Worm (Caenorhabditis elegans): ENCODE data around the gene K12H6.9.

DNA sequence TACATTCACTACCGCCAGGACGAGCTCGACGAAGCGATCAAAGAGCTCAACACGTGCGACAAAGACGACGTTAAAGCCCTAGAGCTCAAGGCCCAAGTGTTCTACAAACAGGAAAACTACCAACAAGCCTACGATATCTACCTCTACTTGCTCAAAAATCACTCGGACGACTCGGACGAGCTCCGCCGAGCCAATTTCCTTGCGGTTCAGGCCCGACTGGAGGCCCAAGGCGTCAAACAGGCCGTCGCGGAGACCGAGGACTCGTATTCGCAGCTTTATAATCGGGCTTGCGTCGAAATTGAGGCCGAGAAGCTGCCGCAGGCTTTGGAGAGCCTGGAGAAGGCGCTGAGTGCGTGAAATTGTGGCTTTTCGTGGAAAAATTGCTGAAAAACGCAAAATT lies 36.4 kb upstream of the K12H6.9 start:
- TF ChIP-seq bed-3 (GFP tag; optimal IDR thresholded peaks at IDR 0.05), result no peak
- TF ChIP-seq M03D4.4 (tag; optimal IDR thresholded peaks at IDR 0.05), result no peak

Data from whole organism, mixed stage, embryonic.